Worm (Caenorhabditis elegans) whole organism, early embryonic: ENCODE data around the gene tni-1.

Source experiments
- B0310.2 ChIP-seq: sonication (generic microtip); optimal IDR thresholded peaks from 2 replicates; lab custom pipeline; 2016; ENCODE audit warnings: mild to moderate bottlenecking, missing genetic modification characterization, missing compliant biosample characterization
- F13C5.2 ChIP-seq: sonication (generic microtip); optimal IDR thresholded peaks from 2 replicates; lab custom pipeline; 2017; ENCODE audit warnings: mild to moderate bottlenecking, missing genetic modification characterization, inconsistent platforms, missing compliant biosample characterization
- aly-1 ChIP-seq: sonication (generic microtip); optimal IDR thresholded peaks from 2 replicates; lab custom pipeline; 2016; ENCODE audit warnings: missing genetic modification characterization, missing compliant biosample characterization
- ama-1 ChIP-seq: fragments of 150-350 bp; optimal IDR thresholded peaks from 2 replicates; lab custom pipeline; 2014
- ceh-13 ChIP-seq: fragments of 200-800 bp; sonication (Bioruptor generic); optimal IDR thresholded peaks from 2 replicates; lab custom pipeline; 2018; ENCODE audit warnings: mild to moderate bottlenecking, missing genetic modification characterization, missing compliant biosample characterization
- ceh-36 ChIP-seq: sonication (generic microtip); optimal IDR thresholded peaks from 2 replicates; lab custom pipeline; 2016; ENCODE audit warnings: missing genetic modification characterization, inconsistent platforms, missing compliant biosample characterization
- ets-7 ChIP-seq: sonication (generic microtip); optimal IDR thresholded peaks from 2 replicates; lab custom pipeline; 2016; ENCODE audit warnings: missing genotype, missing genetic modification characterization, missing compliant biosample characterization
- flt-1 ChIP-seq: fragments of 200-800 bp; sonication (Bioruptor generic); IDR thresholded peaks from 2 replicates; pipeline ENCODE4 v1.3.6; 2022; ENCODE audit warnings: missing genetic modification characterization, missing compliant biosample characterization
- hmbx-1 ChIP-seq: sonication (generic microtip); optimal IDR thresholded peaks from 2 replicates; lab custom pipeline; 2016; ENCODE audit warnings: mild to moderate bottlenecking, missing genetic modification characterization, missing compliant biosample characterization
- hmg-4 ChIP-seq: fragments of 200-800 bp; sonication (Bioruptor generic); optimal IDR thresholded peaks from 2 replicates; lab custom pipeline; 2018; ENCODE audit warnings: mild to moderate bottlenecking, missing genetic modification characterization, missing compliant biosample characterization
- hnd-1 ChIP-seq: sonication (generic microtip); optimal IDR thresholded peaks from 2 replicates; lab custom pipeline; 2016; ENCODE audit warnings: missing genetic modification characterization, missing compliant biosample characterization
- pes-1 ChIP-seq: fragments of 200-800 bp; sonication (Bioruptor generic); IDR thresholded peaks from 2 replicates; pipeline ENCODE4 v1.3.6; 2022; ENCODE audit warnings: missing genetic modification reagents, missing genetic modification characterization, missing compliant biosample characterization
- scrt-1 ChIP-seq: fragments of 200-800 bp; sonication (Bioruptor generic); IDR thresholded peaks from 2 replicates; pipeline ENCODE4 v1.3.6; 2022; ENCODE audit warnings: missing genetic modification characterization, missing compliant biosample characterization
- sea-1 ChIP-seq: fragments of 200-800 bp; sonication (Bioruptor generic); conservative IDR thresholded peaks from 2 replicates; pipeline ENCODE4 v1.3.6; 2022; ENCODE audit warnings: missing genetic modification characterization, missing compliant biosample characterization
- tbx-11 ChIP-seq: fragments of 200-800 bp; sonication (Bioruptor generic); IDR thresholded peaks from 2 replicates; pipeline ENCODE4 v1.3.6; 2022; ENCODE audit warnings: missing genetic modification characterization, missing compliant biosample characterization
- tbx-37 ChIP-seq: fragments of 200-800 bp; sonication (Bioruptor generic); conservative IDR thresholded peaks from 2 replicates; pipeline ENCODE4 v1.3.6; 2022; ENCODE audit warnings: missing genetic modification reagents, missing genetic modification characterization, missing compliant biosample characterization
- tra-4 ChIP-seq: sonication (generic microtip); optimal IDR thresholded peaks from 2 replicates; lab custom pipeline; 2017; ENCODE audit warnings: missing genetic modification characterization, missing compliant biosample characterization

The tni-1 gene

ce11 chrX:11385916-11386315 lies 8.6 kb upstream of the tni-1 start:
- TF ChIP-seq aly-1 (tag; lab: Kevin White, UChicago) (no peak), ama-1 (lab: Kevin White, UChicago) (no peak)

ce11 chrX:11384534-11385441 lies 7.5 kb upstream of the tni-1 start, which contains the start of the genes F08B12.11 and prmn-1:
Gene F08B12.11 (plus strand): TSS chrX:11385054.
Gene prmn-1 (plus strand): TSS chrX:11385084.
- peak; percentile 40; the same call in 1 of the 2 replicates for TF ChIP-seq tbx-37
- TF ChIP-seq sea-1 (GFP tag; lab: Robert Waterston, UW) = no peak

ce11 chrX:11383359-11383758 lies 6.1 kb upstream of the tni-1 start:
- TF ChIP-seq scrt-1 (GFP tag; lab: Robert Waterston, UW) = no peak

ce11 chrX:11379135-11379781 lies 2.0 kb upstream of the tni-1 start:
- TF ChIP-seq hmg-4 (GFP tag; lab: Kevin White, UChicago) = peak; percentile 43
- no peak for TF ChIP-seq aly-1 (tag; lab: Kevin White, UChicago)

ce11 chrX:11375509-11375908 lies 1.8 kb downstream of the tni-1 start, which contains the start of gene F42E11.3:
Gene F42E11.3 (minus strand): TSS chrX:11375609.
- TF ChIP-seq hnd-1 (no peak), ceh-13 (GFP tag; lab: Kevin White, UChicago) (no peak), flt-1 (GFP tag; lab: Robert Waterston, UW) (no peak), scrt-1 (GFP tag; lab: Robert Waterston, UW) (no peak), sea-1 (GFP tag; lab: Robert Waterston, UW) (no peak), B0310.2 (tag; lab: Kevin White, UChicago) (no peak), tbx-37 (no peak), pes-1 (no peak), F13C5.2 (no peak)

- TF ChIP-seq hnd-1 (no peak), ceh-36 (tag; lab: Kevin White, UChicago) (no peak), aly-1 (tag; lab: Kevin White, UChicago) (no peak), tbx-11 (GFP tag; lab: Robert Waterston, UW) (no peak), flt-1 (GFP tag; lab: Robert Waterston, UW) (no peak), ama-1 (lab: Kevin White, UChicago) (no peak), hmbx-1 (no peak), F13C5.2 (no peak), hmg-4 (GFP tag; lab: Kevin White, UChicago) (no peak), pes-1 (no peak), tra-4 (no peak), sea-1 (GFP tag; lab: Robert Waterston, UW) (no peak), scrt-1 (GFP tag; lab: Robert Waterston, UW) (no peak), B0310.2 (tag; lab: Kevin White, UChicago) (no peak), ets-7 (tag; lab: Kevin White, UChicago) (no peak)
These were observed 7.2 kb downstream of the tni-1 start for ce11 chrX:11370090-11370489.

ce11 chrX:11368845-11369244 lies 8.4 kb downstream of the tni-1 start:
- TF ChIP-seq ceh-13 (GFP tag; lab: Kevin White, UChicago) (no peak), hmg-4 (GFP tag; lab: Kevin White, UChicago) (peak; percentile 29)

ce11 chrX:11368417-11368816 lies 8.9 kb downstream of the tni-1 start, which contains the start of gene ttyh-1:
Gene ttyh-1 (plus strand): TSS chrX:11368717.
- no peak for TF ChIP-seq F13C5.2
- no peak for TF ChIP-seq ceh-13 (GFP tag; lab: Kevin White, UChicago)
- no peak for TF ChIP-seq ets-7 (tag; lab: Kevin White, UChicago)
- TF ChIP-seq hmg-4 (GFP tag; lab: Kevin White, UChicago) = no peak
- TF ChIP-seq B0310.2 (tag; lab: Kevin White, UChicago) = no peak
- no peak for TF ChIP-seq flt-1 (GFP tag; lab: Robert Waterston, UW)
- TF ChIP-seq hnd-1 = no peak
- TF ChIP-seq ceh-36 (tag; lab: Kevin White, UChicago) = no peak
- TF ChIP-seq sea-1 (GFP tag; lab: Robert Waterston, UW) = no peak
- no peak for TF ChIP-seq tbx-37
- no peak for TF ChIP-seq ama-1 (lab: Kevin White, UChicago)
- TF ChIP-seq tra-4 = no peak
- no peak for TF ChIP-seq aly-1 (tag; lab: Kevin White, UChicago)
- no peak for TF ChIP-seq tbx-11 (GFP tag; lab: Robert Waterston, UW)
- no peak for TF ChIP-seq scrt-1 (GFP tag; lab: Robert Waterston, UW)
